Fruit fly (Drosophila melanogaster) whole organism, prepupa: Measurements from ENCODE around the gene CG32276.

Experiments
- CG10669 ChIP-seq: fragments of 200-800 bp; sonication (Bioruptor generic); optimal IDR thresholded peaks from 3 replicates; lab custom pipeline; 2018; ENCODE audit warnings: missing biosample characterization, mild to moderate bottlenecking, missing genetic modification characterization, moderate library complexity
- CG11294 ChIP-seq: fragments of 200-800 bp; sonication (Bioruptor generic); IDR thresholded peaks from 2 replicates; pipeline ENCODE4 v1.3.6; 2022; ENCODE audit warnings: missing biosample characterization, missing genetic modification characterization
- CG11762 ChIP-seq: fragments of 200-800 bp; sonication (Bioruptor generic); optimal IDR thresholded peaks from 3 replicates; lab custom pipeline; 2016; ENCODE audit warnings: missing biosample characterization, missing genetic modification characterization; ENCODE audit not compliant: insufficient read depth
- CG11902 ChIP-seq: fragments of 200-800 bp; sonication (Bioruptor generic); optimal IDR thresholded peaks from 3 replicates; lab custom pipeline; 2016; ENCODE audit warnings: missing biosample characterization, missing genetic modification characterization
- CG15336 ChIP-seq: fragments of 200-800 bp; sonication (Bioruptor generic); IDR thresholded peaks from 2 replicates; pipeline ENCODE4 v1.3.6; 2022; ENCODE audit warnings: missing biosample characterization, missing genetic modification characterization
- CG1621 ChIP-seq: fragments of 200-800 bp; sonication (Bioruptor generic); optimal IDR thresholded peaks from 3 replicates; lab custom pipeline; 2018; ENCODE audit warnings: missing biosample characterization, mild to moderate bottlenecking, missing genetic modification characterization
- CG16779 ChIP-seq: fragments of 200-800 bp; sonication (Bioruptor generic); optimal IDR thresholded peaks from 3 replicates; lab custom pipeline; 2017; ENCODE audit warnings: missing biosample characterization, mild to moderate bottlenecking, missing genetic modification characterization
- CG31627 ChIP-seq: fragments of 200-800 bp; sonication (Bioruptor generic); optimal IDR thresholded peaks from 3 replicates; lab custom pipeline; 2016; ENCODE audit warnings: missing biosample characterization, missing genetic modification characterization
- CG3919 ChIP-seq: fragments of 200-800 bp; sonication (Bioruptor generic); optimal IDR thresholded peaks from 3 replicates; lab custom pipeline; 2016; ENCODE audit warnings: missing biosample characterization, missing genetic modification characterization
- CG6276 ChIP-seq: fragments of 200-800 bp; sonication (Bioruptor generic); optimal IDR thresholded peaks from 2 replicates; lab custom pipeline; 2017; ENCODE audit warnings: missing biosample characterization, mild to moderate bottlenecking, missing genetic modification characterization
- CG6792 ChIP-seq: fragments of 200-800 bp; sonication (Bioruptor generic); optimal IDR thresholded peaks from 3 replicates; lab custom pipeline; 2016; ENCODE audit warnings: missing biosample characterization, missing genetic modification characterization
- CG6808 ChIP-seq: fragments of 200-800 bp; sonication (Bioruptor generic); optimal IDR thresholded peaks from 3 replicates; lab custom pipeline; 2017; ENCODE audit warnings: missing biosample characterization, missing genetic modification characterization, mild to moderate bottlenecking, moderate library complexity, missing genetic modification reagents
- CG6854 ChIP-seq: fragments of 200-800 bp; sonication (Bioruptor generic); optimal IDR thresholded peaks from 2 replicates; lab custom pipeline; 2017; ENCODE audit warnings: missing biosample characterization, mild to moderate bottlenecking, missing genetic modification characterization
- CG8319 ChIP-seq: fragments of 200-800 bp; sonication (Bioruptor generic); optimal IDR thresholded peaks from 3 replicates; lab custom pipeline; 2016; ENCODE audit warnings: missing biosample characterization, missing genetic modification characterization
- CG9139 ChIP-seq: fragments of 200-800 bp; sonication (Bioruptor generic); optimal IDR thresholded peaks from 3 replicates; lab custom pipeline; 2017; ENCODE audit warnings: missing biosample characterization, mild to moderate bottlenecking, missing genetic modification characterization
- Ets21C ChIP-seq: fragments of 200-800 bp; sonication (Bioruptor generic); optimal IDR thresholded peaks from 3 replicates; lab custom pipeline; 2016; ENCODE audit warnings: missing biosample characterization, missing genetic modification characterization
- Gug ChIP-seq: fragments of 200-800 bp; sonication (Bioruptor generic); IDR thresholded peaks from 2 replicates; pipeline ENCODE4 v1.3.6; 2022; ENCODE audit warnings: missing biosample characterization, missing genetic modification characterization
- Hr39 ChIP-seq: fragments of 200-800 bp; sonication (Bioruptor generic); optimal IDR thresholded peaks from 2 replicates; lab custom pipeline; 2016; ENCODE audit warnings: missing biosample characterization, missing genetic modification characterization
- Hr4 ChIP-seq: fragments of 200-800 bp; sonication (Bioruptor generic); optimal IDR thresholded peaks from 3 replicates; lab custom pipeline; 2016; ENCODE audit warnings: missing biosample characterization, missing genetic modification characterization
- Lpt ChIP-seq: fragments of 200-800 bp; sonication (Bioruptor generic); optimal IDR thresholded peaks from 3 replicates; lab custom pipeline; 2016; ENCODE audit warnings: missing biosample characterization, missing genetic modification characterization
- Met ChIP-seq: fragments of 200-800 bp; sonication (Bioruptor generic); optimal IDR thresholded peaks from 3 replicates; lab custom pipeline; 2016; ENCODE audit warnings: missing biosample characterization, missing genetic modification characterization
- Sox14 ChIP-seq: fragments of 200-800 bp; sonication (Bioruptor generic); optimal IDR thresholded peaks from 3 replicates; lab custom pipeline; 2016; ENCODE audit warnings: missing biosample characterization, missing genetic modification characterization
- cyc ChIP-seq: fragments of 200-800 bp; sonication (Bioruptor generic); optimal IDR thresholded peaks from 3 replicates; lab custom pipeline; 2016; ENCODE audit warnings: missing biosample characterization, missing genetic modification characterization
- dac ChIP-seq: fragments of 200-800 bp; sonication (Bioruptor generic); optimal IDR thresholded peaks from 2 replicates; lab custom pipeline; 2017; ENCODE audit warnings: missing biosample characterization, mild to moderate bottlenecking, missing genetic modification characterization
- dsx ChIP-seq: fragments of 200-800 bp; optimal IDR thresholded peaks from 3 replicates; lab custom pipeline; 2019; ENCODE audit warnings: missing biosample characterization, mild to moderate bottlenecking, missing genetic modification characterization, moderate library complexity; ENCODE audit not compliant: poor library complexity, severe bottlenecking
- esn ChIP-seq: fragments of 200-800 bp; sonication (Bioruptor generic); optimal IDR thresholded peaks from 2 replicates; lab custom pipeline; 2016; ENCODE audit warnings: missing biosample characterization, mild to moderate bottlenecking, missing genetic modification characterization, moderate library complexity
- fd59A ChIP-seq: fragments of 200-800 bp; sonication (Bioruptor generic); optimal IDR thresholded peaks from 2 replicates; lab custom pipeline; 2017; ENCODE audit warnings: missing biosample characterization, mild to moderate bottlenecking, missing genetic modification characterization, missing genetic modification reagents
- fkh ChIP-seq: fragments of 200-800 bp; sonication (Bioruptor generic); optimal IDR thresholded peaks from 3 replicates; lab custom pipeline; 2017; ENCODE audit warnings: missing biosample characterization, mild to moderate bottlenecking, missing genetic modification characterization, moderate library complexity
- lz ChIP-seq: fragments of 200-800 bp; sonication (Bioruptor generic); optimal IDR thresholded peaks from 3 replicates; lab custom pipeline; 2016; ENCODE audit warnings: missing biosample characterization, missing genetic modification characterization
- net ChIP-seq: fragments of 200-800 bp; sonication (Bioruptor generic); optimal IDR thresholded peaks from 3 replicates; lab custom pipeline; 2016; ENCODE audit warnings: missing biosample characterization, missing genetic modification characterization
- salr ChIP-seq, 2 experiments: fragments of 200-800 bp; sonication (Bioruptor generic); optimal IDR thresholded peaks; 3 replicates each; lab custom pipeline; 2016 to 2018; ENCODE audit warnings: missing biosample characterization in 2 of 2, missing genetic modification characterization in 2 of 2, mild to moderate bottlenecking in 1 of 2
- spab ChIP-seq: fragments of 200-800 bp; sonication (Bioruptor generic); optimal IDR thresholded peaks from 2 replicates; lab custom pipeline; 2017; ENCODE audit warnings: missing biosample characterization, mild to moderate bottlenecking, missing genetic modification characterization, missing genetic modification reagents
- svp ChIP-seq: fragments of 200-800 bp; sonication (Bioruptor generic); peaks from one replicate; lab custom pipeline; 2016; ENCODE audit warnings: missing biosample characterization, missing genetic modification characterization
- vri ChIP-seq: fragments of 200-800 bp; sonication (Bioruptor generic); optimal IDR thresholded peaks from 3 replicates; lab custom pipeline; 2016; ENCODE audit warnings: missing biosample characterization, mild to moderate bottlenecking, missing genetic modification characterization

The CG32276 gene

DNA sequence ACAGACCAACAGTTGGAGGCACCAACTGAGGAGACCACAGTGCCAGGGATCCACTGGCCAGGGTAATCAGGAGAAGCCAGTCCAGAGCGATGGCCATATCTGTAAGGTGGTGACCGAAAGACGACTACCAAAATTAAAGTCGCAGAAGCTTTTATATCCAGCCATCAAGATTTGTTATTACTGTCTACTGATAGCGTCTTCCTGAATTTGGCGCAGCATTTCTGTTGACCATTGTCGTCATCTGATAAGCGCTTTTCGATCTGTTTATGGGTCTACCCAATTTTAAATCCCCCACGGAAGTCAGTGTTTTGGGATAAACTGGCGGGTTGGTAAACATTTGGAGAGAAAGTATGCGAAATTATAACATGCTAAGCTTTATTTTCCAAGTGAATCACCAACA is 26.4 kb downstream of the CG32276 start, which contains the start of gene CG14963:
Gene CG14963 (minus strand): TSS at position 101 of the 400 bp plus-strand sequence.
- no peak for TF ChIP-seq CG10669
- no peak for TF ChIP-seq dsx (GFP tag; lab: Kevin White, UChicago)
- no peak for TF ChIP-seq CG3919 (GFP tag; lab: Kevin White, UChicago)

DNA sequence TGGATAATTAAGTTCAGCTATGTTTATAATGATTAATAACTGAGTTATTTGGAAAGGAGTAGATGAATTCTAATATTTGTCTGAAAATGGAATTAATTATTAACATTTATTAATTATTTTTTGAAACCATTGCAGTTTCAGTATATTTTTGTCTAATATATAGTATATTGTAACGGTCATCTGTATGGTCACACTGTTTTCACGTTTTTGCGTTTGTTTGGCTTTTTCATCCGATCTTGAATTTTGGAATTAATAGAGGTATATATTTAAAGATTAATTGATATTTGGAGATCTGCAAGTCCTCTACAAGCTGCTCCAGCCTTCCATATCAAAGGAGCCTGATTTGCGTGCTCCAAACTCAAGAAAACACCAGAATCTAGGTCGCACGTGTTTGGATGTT is 29.7 kb downstream of the CG32276 start, which contains the start of the genes CG32278 and CG32281:
Gene CG32278 (plus strand): TSS at position 180 of the 400 bp plus-strand sequence.
Gene CG32281 (plus strand): TSS at position 269 of the 400 bp plus-strand sequence.
- TF ChIP-seq svp (GFP tag; lab: Kevin White, UChicago) (no peak), CG11294 (no peak), net (GFP tag; lab: Kevin White, UChicago) (no peak), fkh (GFP tag; lab: Kevin White, UChicago) (no peak), fd59A (no peak), CG15336 (GFP tag; lab: Robert Waterston, UW) (no peak), CG6792 (GFP tag; lab: Kevin White, UChicago) (no peak), CG6276 (no peak), CG6808 (GFP tag; lab: Kevin White, UChicago) (no peak), vri (GFP tag; lab: Kevin White, UChicago) (no peak), CG16779 (no peak), lz (no peak), CG6854 (no peak), dsx (GFP tag; lab: Kevin White, UChicago) (no peak), Gug (GFP tag; lab: Robert Waterston, UW) (no peak), CG9139 (no peak), spab (GFP tag; lab: Kevin White, UChicago) (no peak), Lpt (GFP tag; lab: Kevin White, UChicago) (no peak)

DNA sequence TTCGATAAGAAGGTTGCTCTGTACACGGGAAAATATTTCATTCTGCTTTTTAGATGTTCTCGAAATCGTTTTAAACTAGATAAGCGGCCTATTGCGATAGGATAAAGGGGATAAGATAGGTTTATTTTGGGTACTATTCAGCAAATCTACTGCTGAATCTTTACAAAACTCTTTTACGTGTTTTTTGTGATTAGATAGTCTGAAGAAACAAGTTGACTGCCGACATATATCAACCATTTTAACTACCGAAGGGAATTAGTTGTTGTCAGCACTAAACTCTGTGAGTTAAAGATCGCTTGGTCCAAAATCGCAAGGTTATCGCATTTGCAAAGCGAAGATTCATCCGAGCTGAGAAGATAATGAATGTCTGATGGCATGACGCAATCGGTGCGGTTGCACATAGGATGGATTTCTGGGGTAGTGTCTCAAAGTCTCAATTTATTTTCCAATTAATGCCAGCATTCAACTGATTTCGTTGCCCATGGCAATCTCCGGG is 32.6 kb downstream of the CG32276 start, which contains the start of gene Asciz:
Gene Asciz (minus strand): TSS at position 51 of the 496 bp plus-strand sequence.
- TF ChIP-seq svp (GFP tag; lab: Kevin White, UChicago), result peak; percentile 92
- no peak for TF ChIP-seq Gug (GFP tag; lab: Robert Waterston, UW)
- TF ChIP-seq, all 60 proteins: peak for 1

DNA sequence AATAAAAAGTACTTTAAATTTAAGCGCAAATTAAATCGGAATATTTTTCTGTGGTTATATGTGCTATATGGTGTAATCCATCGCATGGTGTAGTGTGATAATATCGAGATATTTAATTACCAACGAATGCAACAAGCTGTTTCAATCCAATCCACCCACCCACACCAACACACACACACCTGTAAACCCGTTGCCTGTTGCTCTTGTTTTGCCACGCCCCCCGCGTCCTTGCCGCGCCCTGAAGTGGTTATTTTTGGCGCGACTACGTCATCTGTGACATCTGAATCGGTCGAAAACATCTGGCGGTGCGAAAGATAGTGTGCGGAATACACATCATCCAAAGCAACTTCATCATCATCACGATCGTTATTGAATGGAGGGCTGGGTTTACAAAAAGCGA is 33.4 kb downstream of the CG32276 start:
- no peak for TF ChIP-seq Hr4 (GFP tag; lab: Kevin White, UChicago)
- TF ChIP-seq vri (GFP tag; lab: Kevin White, UChicago), result peak; percentile 15

DNA sequence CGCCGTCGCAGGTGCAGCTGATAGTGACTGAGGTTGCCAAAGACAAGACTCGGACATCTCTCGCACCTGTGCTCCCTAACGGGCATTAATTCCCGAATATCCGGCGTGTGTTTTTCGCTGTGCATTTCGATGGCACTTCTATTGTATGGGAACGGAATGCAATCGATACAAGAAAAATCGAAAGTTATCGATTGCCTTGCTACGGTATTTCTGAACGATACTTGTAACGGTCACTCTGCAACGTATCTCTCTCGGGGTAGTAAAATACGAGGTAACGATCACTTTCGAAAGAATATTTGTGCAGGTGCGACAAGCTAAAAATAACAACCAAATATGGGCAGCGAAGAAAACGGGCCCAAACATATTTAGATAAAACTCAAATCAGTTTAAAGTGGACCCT is 33.9 kb downstream of the CG32276 start, which contains the start of gene CG32280:
Gene CG32280 (plus strand): TSS at position 231 of the 400 bp plus-strand sequence.
- TF ChIP-seq cyc (GFP tag; lab: Kevin White, UChicago) (peak; percentile 36), salr (GFP tag; optimal IDR thresholded peaks at IDR 0.05; lab: Kevin White, UChicago) (no peak), CG1621 (tag; lab: Kevin White, UChicago) (peak; percentile 67), lz (peak; percentile 29), Sox14 (GFP tag; lab: Kevin White, UChicago) (peak; percentile 27), esn (GFP tag; lab: Kevin White, UChicago) (peak; percentile 48), CG6792 (GFP tag; lab: Kevin White, UChicago) (peak; percentile 5), CG8319 (GFP tag; lab: Kevin White, UChicago) (no peak), CG6854 (no peak), CG31627 (peak; percentile 23), dac (GFP tag; lab: Kevin White, UChicago) (no peak), Ets21C (GFP tag; lab: Kevin White, UChicago) (peak; percentile 20), Met (no peak), Hr39 (GFP tag; lab: Kevin White, UChicago) (peak; percentile 33), CG11762 (GFP tag; lab: Kevin White, UChicago) (no peak), CG11902 (GFP tag; lab: Kevin White, UChicago) (no peak)
- TF ChIP-seq, all 60 proteins: peak for 9
